Worm (Caenorhabditis elegans): Measurements from ENCODE around the gene C35D10.1.

Gene C35D10.1

ce11 chrIII:4893540-4893939, 14.0 kb downstream of the C35D10.1 start, which contains the start of gene F26F4.6:
Gene F26F4.6 (minus strand): TSS chrIII:4893640.
- TF ChIP-seq pax-3 (tag; optimal IDR thresholded peaks at IDR 0.05) (no peak), C16A3.4 (tag; optimal IDR thresholded peaks at IDR 0.05) (no peak), nhr-47 (tag; optimal IDR thresholded peaks at IDR 0.05) (no peak), irx-1 (tag; optimal IDR thresholded peaks at IDR 0.05) (no peak), aly-2 (tag; optimal IDR thresholded peaks at IDR 0.05) (peak; percentile 18), lin-35 (GFP tag; optimal IDR thresholded peaks at IDR 0.05) (peak in 1 of 2 experiments; percentile 15), swsn-7 (tag; optimal IDR thresholded peaks at IDR 0.05) (no peak)

DNA sequence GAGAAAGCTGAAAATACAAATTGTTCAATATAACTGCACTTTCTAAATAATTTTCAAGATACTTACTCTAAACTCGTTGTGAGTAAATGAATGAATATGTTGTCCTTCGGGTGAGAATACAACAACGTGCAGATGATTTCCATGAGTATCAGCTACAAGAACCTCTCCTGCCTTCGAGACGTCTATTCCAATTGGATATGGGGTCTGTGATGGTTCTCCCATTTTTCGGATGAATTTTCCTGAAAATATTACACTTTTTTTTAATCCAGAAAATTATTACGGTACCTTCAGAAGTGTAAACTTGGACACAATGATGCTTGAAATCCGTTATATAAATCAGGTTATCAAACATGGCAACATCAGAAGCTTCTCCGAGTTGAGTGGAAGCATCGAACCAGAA, 15.8 kb downstream of the C35D10.1 start:
- no peak for TF ChIP-seq ztf-11 (tag; optimal IDR thresholded peaks at IDR 0.05)
- TF ChIP-seq efl-1 (optimal IDR thresholded peaks at IDR 0.05), result no peak
- peak in 1 of 2 experiments; percentile 83 for TF ChIP-seq efl-1 (GFP tag; optimal IDR thresholded peaks at IDR 0.05 in 1 of 2)
- peak; percentile 33 for TF ChIP-seq aly-2 (tag; optimal IDR thresholded peaks at IDR 0.05)

ce11 chrIII:4899035-4899578, 19.6 kb downstream of the C35D10.1 start, which contains the start of gene nhl-2:
Gene nhl-2 (minus strand): TSS chrIII:4899085.
- TF ChIP-seq nhr-85 (tag) (peak; percentile 41), unc-130 (tag; optimal IDR thresholded peaks at IDR 0.05) (no peak), lin-15B (tag; optimal IDR thresholded peaks at IDR 0.05) (no peak), efl-1 (optimal IDR thresholded peaks at IDR 0.05) (no peak), efl-1 (GFP tag; optimal IDR thresholded peaks at IDR 0.05 in 1 of 2) (peak in 1 of 2 experiments; percentile 84), lin-35 (GFP tag; optimal IDR thresholded peaks at IDR 0.05) (peak in 1 of 2 experiments; percentile 5)

DNA sequence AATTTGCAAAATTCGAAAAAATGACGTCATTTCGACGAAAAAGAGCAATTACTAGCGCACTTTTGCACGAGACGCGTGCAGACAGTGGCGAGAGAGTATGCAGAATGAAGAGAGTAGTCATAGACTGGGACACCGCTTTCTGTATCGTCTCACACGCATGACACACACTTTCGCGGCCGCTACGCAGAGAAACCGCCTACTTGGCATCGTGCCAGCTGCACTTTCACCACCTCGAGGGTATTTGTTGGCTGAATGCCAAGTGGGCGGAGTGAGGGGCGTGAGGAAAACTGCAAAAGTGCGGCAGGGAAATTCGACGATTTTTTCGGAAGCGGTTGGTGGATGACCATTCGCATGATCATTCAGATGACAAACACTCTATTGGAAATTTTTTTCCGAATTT, 20.2 kb downstream of the C35D10.1 start:
- TF ChIP-seq unc-30 (tag; optimal IDR thresholded peaks at IDR 0.05) (no peak), nhr-76 (tag; optimal IDR thresholded peaks at IDR 0.05) (peak; percentile 69), tlp-1 (tag; optimal IDR thresholded peaks at IDR 0.05) (no peak), unc-98 (GFP tag; IDR thresholded peaks at IDR 0.05) (peak; percentile 80), ztf-4 (tag; optimal IDR thresholded peaks at IDR 0.05) (peak; percentile 99), nhr-71 (tag; optimal IDR thresholded peaks at IDR 0.05) (peak; percentile 100), mep-1 (tag; optimal IDR thresholded peaks at IDR 0.05) (peak; percentile 96), sptf-1 (tag; optimal IDR thresholded peaks at IDR 0.05) (no peak), irx-1 (tag; optimal IDR thresholded peaks at IDR 0.05) (peak; percentile 98), lir-3 (tag; optimal IDR thresholded peaks at IDR 0.05; ENCODE audit: poor library complexity) (peak; percentile 98), ets-5 (GFP tag; IDR thresholded peaks at IDR 0.05) (no peak), F16B12.6 (tag; optimal IDR thresholded peaks at IDR 0.05) (peak; percentile 68), nhr-77 (tag; optimal IDR thresholded peaks at IDR 0.05) (peak; percentile 99), alr-1 (tag; optimal IDR thresholded peaks at IDR 0.05; ENCODE audit: borderline replicate concordance) (no peak), nhr-19 (GFP tag; conservative IDR thresholded peaks at IDR 0.05) (peak; percentile 100), dsc-1 (tag; optimal IDR thresholded peaks at IDR 0.05) (peak; percentile 100), efl-1 (optimal IDR thresholded peaks at IDR 0.05) (peak; percentile 96 to 97), efl-1 (GFP tag; optimal IDR thresholded peaks at IDR 0.05 in 1 of 2) (peak; percentile 85 to 99), efl-3 (GFP tag; optimal IDR thresholded peaks at IDR 0.05) (peak; percentile 95), nhr-28 (tag; optimal IDR thresholded peaks at IDR 0.05) (no peak), lin-13 (GFP tag; optimal IDR thresholded peaks at IDR 0.05) (peak; percentile 100), egl-13 (tag; optimal IDR thresholded peaks at IDR 0.05) (peak; percentile 100), unc-62 (GFP tag; optimal IDR thresholded peaks at IDR 0.05) (no peak), elt-2 (tag; optimal IDR thresholded peaks at IDR 0.05) (peak; percentile 99), ces-1 (GFP tag; optimal IDR thresholded peaks at IDR 0.05) (peak; percentile 69), sup-37 (GFP tag; optimal IDR thresholded peaks at IDR 0.05) (peak; percentile 100), fkh-10 (GFP tag; optimal IDR thresholded peaks at IDR 0.05) (peak; percentile 99), swsn-7 (tag; optimal IDR thresholded peaks at IDR 0.05) (peak; percentile 100), fkh-4 (tag; optimal IDR thresholded peaks at IDR 0.05; ENCODE audit: borderline replicate concordance) (peak; percentile 93), ama-1 (optimal IDR thresholded peaks at IDR 0.05) (no peak), nhr-20 (tag; optimal IDR thresholded peaks at IDR 0.05) (peak; percentile 100), mef-2 (tag; optimal IDR thresholded peaks at IDR 0.05) (peak; percentile 96), lsy-2 (tag; optimal IDR thresholded peaks at IDR 0.05) (peak; percentile 97), fos-1 (tag; optimal IDR thresholded peaks at IDR 0.05) (peak; percentile 97), ceh-63 (GFP tag; optimal IDR thresholded peaks at IDR 0.05) (peak; percentile 92), zag-1 (tag; optimal IDR thresholded peaks at IDR 0.05) (peak; percentile 30), Y116A8C.19 (tag; optimal IDR thresholded peaks at IDR 0.05; ENCODE audit: borderline replicate concordance) (peak; percentile 10), xbp-1 (tag; optimal IDR thresholded peaks at IDR 0.05) (peak; percentile 99)
